Worm (Caenorhabditis elegans) whole organism, early embryonic: ENCODE measurements around the gene cri-3.
A peak's percentile ranks its signal among the peaks of the same experiment; 100 is the strongest.

ENCODE experiments used
- B0310.2 ChIP-seq: sonication (generic microtip); optimal IDR thresholded peaks from 2 replicates; lab custom pipeline; 2016; ENCODE audit warnings: mild to moderate bottlenecking, missing genetic modification characterization, missing compliant biosample characterization
- F13C5.2 ChIP-seq: sonication (generic microtip); optimal IDR thresholded peaks from 2 replicates; lab custom pipeline; 2017; ENCODE audit warnings: mild to moderate bottlenecking, missing genetic modification characterization, inconsistent platforms, missing compliant biosample characterization
- aly-1 ChIP-seq: sonication (generic microtip); optimal IDR thresholded peaks from 2 replicates; lab custom pipeline; 2016; ENCODE audit warnings: missing genetic modification characterization, missing compliant biosample characterization
- ama-1 ChIP-seq: fragments of 150-350 bp; optimal IDR thresholded peaks from 2 replicates; lab custom pipeline; 2014
- ceh-13 ChIP-seq: fragments of 200-800 bp; sonication (Bioruptor generic); optimal IDR thresholded peaks from 2 replicates; lab custom pipeline; 2018; ENCODE audit warnings: mild to moderate bottlenecking, missing genetic modification characterization, missing compliant biosample characterization
- ceh-36 ChIP-seq: sonication (generic microtip); optimal IDR thresholded peaks from 2 replicates; lab custom pipeline; 2016; ENCODE audit warnings: missing genetic modification characterization, inconsistent platforms, missing compliant biosample characterization
- ets-7 ChIP-seq: sonication (generic microtip); optimal IDR thresholded peaks from 2 replicates; lab custom pipeline; 2016; ENCODE audit warnings: missing genotype, missing genetic modification characterization, missing compliant biosample characterization
- flt-1 ChIP-seq: fragments of 200-800 bp; sonication (Bioruptor generic); IDR thresholded peaks from 2 replicates; pipeline ENCODE4 v1.3.6; 2022; ENCODE audit warnings: missing genetic modification characterization, missing compliant biosample characterization
- hmbx-1 ChIP-seq: sonication (generic microtip); optimal IDR thresholded peaks from 2 replicates; lab custom pipeline; 2016; ENCODE audit warnings: mild to moderate bottlenecking, missing genetic modification characterization, missing compliant biosample characterization
- hmg-4 ChIP-seq: fragments of 200-800 bp; sonication (Bioruptor generic); optimal IDR thresholded peaks from 2 replicates; lab custom pipeline; 2018; ENCODE audit warnings: mild to moderate bottlenecking, missing genetic modification characterization, missing compliant biosample characterization
- hnd-1 ChIP-seq: sonication (generic microtip); optimal IDR thresholded peaks from 2 replicates; lab custom pipeline; 2016; ENCODE audit warnings: missing genetic modification characterization, missing compliant biosample characterization
- pes-1 ChIP-seq: fragments of 200-800 bp; sonication (Bioruptor generic); IDR thresholded peaks from 2 replicates; pipeline ENCODE4 v1.3.6; 2022; ENCODE audit warnings: missing genetic modification reagents, missing genetic modification characterization, missing compliant biosample characterization
- scrt-1 ChIP-seq: fragments of 200-800 bp; sonication (Bioruptor generic); IDR thresholded peaks from 2 replicates; pipeline ENCODE4 v1.3.6; 2022; ENCODE audit warnings: missing genetic modification characterization, missing compliant biosample characterization
- sea-1 ChIP-seq: fragments of 200-800 bp; sonication (Bioruptor generic); conservative IDR thresholded peaks from 2 replicates; pipeline ENCODE4 v1.3.6; 2022; ENCODE audit warnings: missing genetic modification characterization, missing compliant biosample characterization
- tbx-11 ChIP-seq: fragments of 200-800 bp; sonication (Bioruptor generic); IDR thresholded peaks from 2 replicates; pipeline ENCODE4 v1.3.6; 2022; ENCODE audit warnings: missing genetic modification characterization, missing compliant biosample characterization
- tbx-37 ChIP-seq: fragments of 200-800 bp; sonication (Bioruptor generic); conservative IDR thresholded peaks from 2 replicates; pipeline ENCODE4 v1.3.6; 2022; ENCODE audit warnings: missing genetic modification reagents, missing genetic modification characterization, missing compliant biosample characterization
- tra-4 ChIP-seq: sonication (generic microtip); optimal IDR thresholded peaks from 2 replicates; lab custom pipeline; 2017; ENCODE audit warnings: missing genetic modification characterization, missing compliant biosample characterization

The cri-3 gene

DNA sequence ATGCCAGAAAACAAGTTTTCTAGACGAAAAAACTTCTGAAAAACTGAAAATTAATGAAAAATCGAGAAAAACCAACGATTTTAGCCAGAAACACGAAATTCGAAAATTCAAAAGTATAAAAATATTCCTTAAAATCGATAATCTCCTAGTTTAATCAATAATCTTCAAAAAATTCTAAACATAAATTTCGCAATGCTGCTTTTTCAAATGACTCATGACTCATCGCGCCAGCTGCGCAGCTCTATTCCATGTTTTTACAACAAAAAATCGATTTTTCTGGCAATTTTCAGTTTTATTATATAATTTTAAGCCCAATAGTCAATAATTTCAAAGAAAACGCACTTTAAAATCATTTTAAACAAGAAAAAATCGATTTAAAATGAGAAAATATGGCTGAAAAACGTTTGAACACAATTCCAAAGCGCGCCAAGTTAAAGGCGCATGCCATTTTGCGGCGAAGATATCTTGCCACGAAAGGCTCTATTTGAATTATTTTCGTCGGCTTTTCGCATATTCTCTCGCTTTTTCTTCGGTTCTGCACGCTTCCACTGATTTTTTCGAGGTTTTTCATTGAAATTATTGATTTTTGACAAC, at the start of gene cri-3:
TSS of gene cri-3 (plus strand) at position 482 of the 594 bp plus-strand sequence.
- TF ChIP-seq pes-1 (GFP tag; lab: Robert Waterston, UW), result no peak
- no peak for TF ChIP-seq ets-7 (tag; lab: Kevin White, UChicago)

ce11 chrIII:3346665-3347064, 49.5 kb upstream of the cri-3 start:
- TF ChIP-seq hnd-1 (tag; lab: Kevin White, UChicago) (no peak), pes-1 (GFP tag; lab: Robert Waterston, UW) (no peak), tbx-37 (GFP tag; lab: Robert Waterston, UW) (no peak), hmbx-1 (no peak), aly-1 (tag; lab: Kevin White, UChicago) (no peak), hmg-4 (GFP tag; lab: Kevin White, UChicago) (no peak), ceh-36 (tag; lab: Kevin White, UChicago) (peak; percentile 69)

DNA sequence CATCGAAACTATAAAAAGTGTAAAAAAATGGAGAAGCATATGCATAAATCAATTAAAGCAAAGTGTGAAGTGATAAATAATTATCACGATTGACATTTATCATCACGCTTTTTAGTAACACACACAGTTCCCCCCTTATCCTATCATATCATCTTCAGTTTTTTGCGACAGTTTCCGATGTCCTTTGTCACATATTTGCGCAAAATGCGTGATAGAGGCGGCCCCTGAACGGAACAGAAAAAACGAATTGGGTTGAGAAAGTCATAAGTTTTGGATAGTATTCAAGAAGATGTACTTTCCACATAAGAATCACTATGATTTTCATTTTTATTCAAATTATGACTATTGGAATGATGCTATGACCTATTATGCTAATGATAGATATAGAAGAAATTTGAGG, 47.1 kb upstream of the cri-3 start:
- TF ChIP-seq tbx-11 (GFP tag; lab: Robert Waterston, UW), result no peak
- TF ChIP-seq tra-4, result no peak
- TF ChIP-seq hnd-1 (tag; lab: Kevin White, UChicago), result no peak
- TF ChIP-seq F13C5.2, result no peak
- no peak for TF ChIP-seq hmbx-1
- TF ChIP-seq ceh-13, result no peak
- no peak for TF ChIP-seq flt-1 (GFP tag; lab: Robert Waterston, UW)

DNA sequence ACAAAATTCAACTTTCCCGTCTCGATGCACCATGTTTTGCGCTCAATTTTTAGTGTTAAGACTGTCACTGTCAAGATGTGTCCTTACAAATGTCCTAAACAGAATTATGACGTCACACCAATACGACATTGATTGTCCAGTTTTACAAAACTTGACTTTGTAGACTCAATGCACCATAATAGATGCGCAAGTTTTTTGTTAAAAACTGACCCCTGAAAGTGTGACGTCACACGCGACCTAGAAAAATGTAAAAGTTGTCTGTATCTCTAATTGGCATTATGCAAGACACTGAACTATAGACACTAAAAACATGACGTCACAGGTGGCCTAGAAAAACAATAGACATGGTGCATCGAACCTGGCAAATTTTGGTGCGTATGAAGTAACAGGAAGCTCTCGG, 45.1 kb upstream of the cri-3 start:
- TF ChIP-seq ama-1 (lab: Kevin White, UChicago) (no peak), tbx-37 (GFP tag; lab: Robert Waterston, UW) (no peak), hmg-4 (GFP tag; lab: Kevin White, UChicago) (no peak), ets-7 (tag; lab: Kevin White, UChicago) (no peak), ceh-36 (tag; lab: Kevin White, UChicago) (no peak), flt-1 (GFP tag; lab: Robert Waterston, UW) (no peak), B0310.2 (tag; lab: Kevin White, UChicago) (no peak), hnd-1 (tag; lab: Kevin White, UChicago) (no peak), pes-1 (GFP tag; lab: Robert Waterston, UW) (no peak), hmbx-1 (no peak), ceh-13 (no peak), F13C5.2 (no peak), aly-1 (tag; lab: Kevin White, UChicago) (no peak), tra-4 (no peak), sea-1 (GFP tag; lab: Robert Waterston, UW) (no peak)

- TF ChIP-seq tbx-37 (GFP tag; lab: Robert Waterston, UW) (no peak), hnd-1 (tag; lab: Kevin White, UChicago) (no peak), ets-7 (tag; lab: Kevin White, UChicago) (no peak), ama-1 (lab: Kevin White, UChicago) (no peak)
Measured at ce11 chrIII:3351672-3352071, 44.5 kb upstream of the cri-3 start.

DNA sequence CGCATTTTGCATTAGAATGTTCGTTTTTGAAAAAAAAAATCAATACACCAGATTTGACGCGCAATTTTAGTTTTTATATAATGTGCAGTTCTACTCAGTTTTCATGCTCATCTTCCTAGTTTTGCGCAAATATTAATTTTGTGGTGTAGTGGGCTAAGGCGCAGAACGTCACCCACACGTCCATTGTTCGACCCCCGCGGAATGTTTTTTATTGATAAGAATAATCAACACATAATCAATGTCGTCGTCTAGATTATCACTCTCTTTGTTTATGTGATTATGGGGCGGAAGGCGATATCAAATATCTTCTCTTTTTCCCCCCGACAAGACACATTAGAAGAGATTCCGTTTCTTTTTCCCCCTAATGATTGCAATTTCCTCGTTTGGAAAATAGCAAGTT, 40.4 kb upstream of the cri-3 start:
- TF ChIP-seq hmg-4 (GFP tag; lab: Kevin White, UChicago) (no peak), hnd-1 (tag; lab: Kevin White, UChicago) (no peak), flt-1 (GFP tag; lab: Robert Waterston, UW) (no peak), tbx-37 (GFP tag; lab: Robert Waterston, UW) (no peak), pes-1 (GFP tag; lab: Robert Waterston, UW) (no peak), tbx-11 (GFP tag; lab: Robert Waterston, UW) (no peak), ceh-13 (no peak), F13C5.2 (no peak)

DNA sequence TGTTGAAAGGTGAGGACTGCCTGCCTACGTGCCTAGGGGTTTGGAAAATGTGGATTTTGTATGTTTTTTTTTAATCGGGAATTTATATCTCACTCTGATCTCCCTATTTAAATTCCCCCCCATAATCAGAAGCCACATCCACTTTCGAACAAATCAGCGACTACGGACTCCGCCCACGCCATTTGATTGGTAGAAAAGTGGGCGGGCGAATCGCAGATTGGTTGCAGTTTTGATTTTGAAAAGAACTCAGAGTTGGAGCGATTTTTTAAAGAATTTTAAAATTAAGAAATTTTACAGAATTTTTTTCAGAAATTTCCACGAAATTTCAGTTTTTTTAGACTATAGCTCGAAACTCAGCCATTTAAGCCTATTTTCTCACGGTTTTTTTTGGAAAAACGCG, 36.1 kb upstream of the cri-3 start:
- TF ChIP-seq hnd-1 (tag; lab: Kevin White, UChicago), result no peak
- no peak for TF ChIP-seq pes-1 (GFP tag; lab: Robert Waterston, UW)
- no peak for TF ChIP-seq tra-4
- TF ChIP-seq ceh-13, result no peak
- TF ChIP-seq ama-1 (lab: Kevin White, UChicago), result no peak
- no peak for TF ChIP-seq sea-1 (GFP tag; lab: Robert Waterston, UW)

ce11 chrIII:3367772-3368171, 28.4 kb upstream of the cri-3 start:
- TF ChIP-seq ceh-13 (no peak), hmbx-1 (no peak), scrt-1 (no peak), tbx-37 (GFP tag; lab: Robert Waterston, UW) (no peak), ama-1 (lab: Kevin White, UChicago) (no peak), F13C5.2 (no peak), tbx-11 (GFP tag; lab: Robert Waterston, UW) (no peak), flt-1 (GFP tag; lab: Robert Waterston, UW) (no peak), aly-1 (tag; lab: Kevin White, UChicago) (no peak), B0310.2 (tag; lab: Kevin White, UChicago) (no peak)

- TF ChIP-seq B0310.2 (tag; lab: Kevin White, UChicago) (no peak), aly-1 (tag; lab: Kevin White, UChicago) (no peak), hmg-4 (GFP tag; lab: Kevin White, UChicago) (no peak), ama-1 (lab: Kevin White, UChicago) (no peak), scrt-1 (no peak), sea-1 (GFP tag; lab: Robert Waterston, UW) (no peak), ceh-13 (no peak), flt-1 (GFP tag; lab: Robert Waterston, UW) (no peak), hnd-1 (tag; lab: Kevin White, UChicago) (no peak), F13C5.2 (no peak), ceh-36 (tag; lab: Kevin White, UChicago) (no peak), tbx-11 (GFP tag; lab: Robert Waterston, UW) (no peak), hmbx-1 (no peak), pes-1 (GFP tag; lab: Robert Waterston, UW) (no peak), tbx-37 (GFP tag; lab: Robert Waterston, UW) (no peak)
Measured at ce11 chrIII:3370054-3370453, 26.1 kb upstream of the cri-3 start, which contains the start of gene prk-2. TSS of gene prk-2 (minus strand) at chrIII:3370209.
